Fruit fly (Drosophila melanogaster) whole organism, embryonic: Measurements from ENCODE around the gene CG14930.

Source experiments
- Abd-B ChIP-seq: fragments of 200-800 bp; sonication (Bioruptor generic); optimal IDR thresholded peaks from 2 replicates; lab custom pipeline; 2018; ENCODE audit warnings: missing biosample characterization, mild to moderate bottlenecking, missing genetic modification characterization, moderate library complexity
- Adf1 ChIP-seq: fragments of 200-800 bp; sonication (Bioruptor generic); IDR thresholded peaks from 2 replicates; pipeline ENCODE4 v1.3.6; 2022; ENCODE audit warnings: missing biosample characterization, missing genetic modification characterization
- Bteb2 ChIP-seq: fragments of 200-800 bp; sonication (Bioruptor generic); optimal IDR thresholded peaks from 2 replicates; lab custom pipeline; 2016; ENCODE audit warnings: missing biosample characterization, missing genetic modification characterization
- CG11085 ChIP-seq: fragments of 200-800 bp; sonication (Bioruptor generic); IDR thresholded peaks from 2 replicates; pipeline ENCODE4 v1.3.6; 2022; ENCODE audit warnings: missing biosample characterization, missing genetic modification characterization
- CG11247 ChIP-seq: fragments of 200-800 bp; sonication (Bioruptor generic); IDR thresholded peaks from 2 replicates; pipeline ENCODE4 v1.3.6; 2022; ENCODE audit warnings: missing biosample characterization, missing genetic modification characterization
- CG13624 ChIP-seq: fragments of 200-800 bp; sonication (Bioruptor generic); optimal IDR thresholded peaks from 2 replicates; lab custom pipeline; 2016; ENCODE audit warnings: missing biosample characterization, missing genetic modification characterization
- CG15514 ChIP-seq: fragments of 200-800 bp; sonication (Bioruptor generic); optimal IDR thresholded peaks from 3 replicates; lab custom pipeline; 2017; ENCODE audit warnings: missing biosample characterization, missing genetic modification characterization, mild to moderate bottlenecking, moderate library complexity, missing genetic modification reagents
- CG2199 ChIP-seq: fragments of 200-800 bp; sonication (Bioruptor generic); IDR thresholded peaks from 3 replicates; pipeline ENCODE4 v1.3.6; 2022; ENCODE audit warnings: missing biosample characterization, missing genetic modification characterization
- CG2889 ChIP-seq: fragments of 200-800 bp; sonication (Bioruptor generic); IDR thresholded peaks from 3 replicates; pipeline ENCODE4 v1.3.6; 2022; ENCODE audit warnings: missing biosample characterization, missing genetic modification characterization
- CG31365 ChIP-seq: fragments of 200-800 bp; sonication (Bioruptor generic); optimal IDR thresholded peaks from 2 replicates; lab custom pipeline; 2018; ENCODE audit warnings: missing biosample characterization, mild to moderate bottlenecking, missing genetic modification characterization
- CG3281 ChIP-seq: fragments of 200-800 bp; sonication (Bioruptor generic); optimal IDR thresholded peaks from 3 replicates; lab custom pipeline; 2017; ENCODE audit warnings: missing biosample characterization, mild to moderate bottlenecking, missing genetic modification characterization
- CG3726 ChIP-seq: fragments of 200-800 bp; sonication (Bioruptor generic); IDR thresholded peaks from 3 replicates; pipeline ENCODE4, ENCODE4 v1.3.6; 2022; ENCODE audit warnings: missing biosample characterization, missing genetic modification characterization
- CG3847 ChIP-seq: fragments of 200-800 bp; sonication (Bioruptor generic); IDR thresholded peaks from 2 replicates; pipeline ENCODE4 v1.3.6; 2022; ENCODE audit warnings: missing biosample characterization, missing genetic modification characterization
- CG4282 ChIP-seq: fragments of 200-800 bp; sonication (Bioruptor generic); optimal IDR thresholded peaks from 2 replicates; lab custom pipeline; 2016; ENCODE audit warnings: missing biosample characterization, missing genetic modification characterization
- CG6654 ChIP-seq: fragments of 200-800 bp; sonication (Bioruptor generic); optimal IDR thresholded peaks from 2 replicates; lab custom pipeline; 2017; ENCODE audit warnings: missing biosample characterization, mild to moderate bottlenecking, missing genetic modification characterization
- CG6683 ChIP-seq: fragments of 200-800 bp; sonication (Bioruptor generic); optimal IDR thresholded peaks from 2 replicates; lab custom pipeline; 2017; ENCODE audit warnings: missing biosample characterization, mild to moderate bottlenecking, missing genetic modification characterization, missing genetic modification reagents
- CG7786 ChIP-seq: fragments of 200-800 bp; sonication (Bioruptor generic); optimal IDR thresholded peaks from 2 replicates; lab custom pipeline; 2016; ENCODE audit warnings: missing biosample characterization, missing genetic modification characterization
- CG7928 ChIP-seq: fragments of 200-800 bp; sonication (Bioruptor generic); optimal IDR thresholded peaks from 2 replicates; lab custom pipeline; 2017; ENCODE audit warnings: missing biosample characterization, mild to moderate bottlenecking, missing genetic modification characterization
- CG7963 ChIP-seq: fragments of 200-800 bp; sonication (Bioruptor generic); IDR thresholded peaks from 3 replicates; pipeline ENCODE4 v1.3.6; 2022; ENCODE audit warnings: missing biosample characterization, missing genetic modification characterization; ENCODE audit not compliant: partially characterized antibody
- D ChIP-seq, 2 experiments: fragments of 200-800 bp in 1 of 2; fragments of >200 bp in 1 of 2; sonication (Bioruptor generic) in 1 of 2; optimal IDR thresholded peaks; 2 replicates in 1 of 2; 3 replicates in 1 of 2; lab custom pipeline; 2017; ENCODE audit warnings: mild to moderate bottlenecking in 1 of 2, missing biosample characterization in 1 of 2, missing genetic modification characterization in 1 of 2, missing genetic modification reagents in 1 of 2
- Drgx ChIP-seq: fragments of 200-800 bp; sonication (Bioruptor generic); IDR thresholded peaks from 2 replicates; pipeline ENCODE4 v1.3.6; 2022; ENCODE audit warnings: missing biosample characterization, missing genetic modification characterization
- Ets65A ChIP-seq: fragments of 200-800 bp; sonication (Bioruptor generic); peaks from one replicate; lab custom pipeline; 2016; ENCODE audit warnings: missing biosample characterization, missing genetic modification characterization
- HLHmδ ChIP-seq: fragments of 200-800 bp; sonication (Bioruptor generic); optimal IDR thresholded peaks from 2 replicates; lab custom pipeline; 2018; ENCODE audit warnings: missing biosample characterization, mild to moderate bottlenecking, missing genetic modification characterization, moderate library complexity
- Hmx ChIP-seq: fragments of 200-800 bp; sonication (Bioruptor generic); optimal IDR thresholded peaks from 2 replicates; lab custom pipeline; 2016; ENCODE audit warnings: missing biosample characterization, missing genetic modification characterization
- Lhr ChIP-seq: fragments of 200-800 bp; sonication (Bioruptor generic); optimal IDR thresholded peaks from 3 replicates; lab custom pipeline; 2017; ENCODE audit warnings: mild to moderate bottlenecking, missing biosample characterization, missing genetic modification reagents, missing genetic modification characterization
- Max ChIP-seq: fragments of 200-800 bp; sonication (Bioruptor generic); optimal IDR thresholded peaks from 2 replicates; lab custom pipeline; 2016; ENCODE audit warnings: missing biosample characterization, mild to moderate bottlenecking, missing genetic modification characterization
- Meics ChIP-seq: fragments of 200-800 bp; sonication (Bioruptor generic); optimal IDR thresholded peaks from 2 replicates; lab custom pipeline; 2017; ENCODE audit warnings: missing biosample characterization, mild to moderate bottlenecking, missing genetic modification characterization
- Nf-YC ChIP-seq: fragments of 200-800 bp; optimal IDR thresholded peaks from 3 replicates; lab custom pipeline; 2019; ENCODE audit warnings: missing biosample characterization, mild to moderate bottlenecking, missing genetic modification characterization, moderate library complexity
- Opbp ChIP-seq: fragments of 200-800 bp; sonication (Bioruptor generic); IDR thresholded peaks from 3 replicates; pipeline ENCODE4 v1.3.6; 2022; ENCODE audit warnings: missing biosample characterization, missing genetic modification characterization; ENCODE audit not compliant: partially characterized antibody
- Sox102F ChIP-seq: fragments of 200-800 bp; sonication (Bioruptor generic); optimal IDR thresholded peaks from 2 replicates; lab custom pipeline; 2018; ENCODE audit warnings: missing biosample characterization, mild to moderate bottlenecking, missing genetic modification characterization, moderate library complexity
- Tbp ChIP-seq: fragments of >200 bp; optimal IDR thresholded peaks from 2 replicates; lab custom pipeline; 2018; ENCODE audit warnings: missing biosample characterization, missing genetic modification characterization
- ab ChIP-seq: fragments of 200-800 bp; sonication (Bioruptor generic); optimal IDR thresholded peaks from 2 replicates; lab custom pipeline; 2016; ENCODE audit warnings: missing biosample characterization, missing genetic modification characterization
- amos ChIP-seq: fragments of 200-800 bp; sonication (Bioruptor generic); IDR thresholded peaks from 2 replicates; pipeline ENCODE4 v1.3.6; 2022; ENCODE audit warnings: missing biosample characterization, missing genetic modification characterization; ENCODE audit not compliant: partially characterized antibody
- ara ChIP-seq: fragments of 200-800 bp; sonication (Bioruptor generic); IDR thresholded peaks from 2 replicates; pipeline ENCODE4 v1.3.6; 2022; ENCODE audit warnings: missing biosample characterization, missing genetic modification characterization
- chm ChIP-seq: fragments of 200-800 bp; sonication (Bioruptor generic); IDR thresholded peaks from 2 replicates; pipeline ENCODE4 v1.3.6; 2022; ENCODE audit warnings: missing biosample characterization, missing genetic modification characterization
- dmrt99B ChIP-seq: fragments of 200-800 bp; sonication (Bioruptor generic); optimal IDR thresholded peaks from 2 replicates; lab custom pipeline; 2018; ENCODE audit warnings: missing biosample characterization, mild to moderate bottlenecking, missing genetic modification characterization, moderate library complexity
- dpn ChIP-seq, 2 experiments: fragments of 200-800 bp; sonication (Bioruptor generic); optimal IDR thresholded peaks; 3 replicates each; lab custom pipeline; 2016; ENCODE audit warnings: missing biosample characterization in 2 of 2, missing genetic modification characterization in 2 of 2
- eve ChIP-seq, 2 experiments: fragments of >200 bp; optimal IDR thresholded peaks; 2 replicates each; lab custom pipeline; 2017; ENCODE audit warnings: missing biosample characterization in 2 of 2, missing genetic modification characterization in 2 of 2
- fd64A ChIP-seq: fragments of 200-800 bp; sonication (Bioruptor generic); optimal IDR thresholded peaks from 3 replicates; lab custom pipeline; 2018; ENCODE audit warnings: missing biosample characterization, mild to moderate bottlenecking, missing genetic modification characterization
- h ChIP-seq: fragments of >200 bp; optimal IDR thresholded peaks from 2 replicates; lab custom pipeline; 2017
- her ChIP-seq: fragments of 200-800 bp; sonication (Bioruptor generic); optimal IDR thresholded peaks from 2 replicates; lab custom pipeline; 2016; ENCODE audit warnings: missing biosample characterization, missing genetic modification characterization
- inv ChIP-seq: fragments of 200-800 bp; sonication (Bioruptor generic); IDR thresholded peaks from 2 replicates; pipeline ENCODE4 v1.3.6; 2022; ENCODE audit warnings: missing biosample characterization, missing genetic modification characterization; ENCODE audit not compliant: partially characterized antibody
- nmo ChIP-seq: fragments of 200-800 bp; sonication (Bioruptor generic); optimal IDR thresholded peaks from 2 replicates; lab custom pipeline; 2018; ENCODE audit warnings: missing biosample characterization, mild to moderate bottlenecking, missing genetic modification characterization, moderate library complexity
- oc ChIP-seq: fragments of 200-800 bp; sonication (Bioruptor generic); optimal IDR thresholded peaks from 2 replicates; lab custom pipeline; 2018; ENCODE audit warnings: missing biosample characterization, mild to moderate bottlenecking, missing genetic modification characterization, moderate library complexity
- odd ChIP-seq: fragments of 200-800 bp; sonication (Bioruptor generic); optimal IDR thresholded peaks from 2 replicates; lab custom pipeline; 2017; ENCODE audit warnings: missing biosample characterization, mild to moderate bottlenecking, missing genetic modification characterization
- p53 ChIP-seq: fragments of 200-800 bp; sonication (Bioruptor generic); optimal IDR thresholded peaks from 2 replicates; lab custom pipeline; 2016; ENCODE audit warnings: missing biosample characterization, missing genetic modification characterization
- pzg ChIP-seq: fragments of 200-800 bp; sonication (Bioruptor generic); optimal IDR thresholded peaks from 3 replicates; lab custom pipeline; 2018; ENCODE audit warnings: missing biosample characterization, mild to moderate bottlenecking, missing genetic modification characterization, moderate library complexity
- sr ChIP-seq: fragments of 200-800 bp; sonication (Bioruptor generic); IDR thresholded peaks from 3 replicates; pipeline ENCODE4 v1.3.6; 2022; ENCODE audit warnings: missing biosample characterization, missing genetic modification characterization
- ssp ChIP-seq: fragments of 200-800 bp; sonication (Bioruptor generic); IDR thresholded peaks from 2 replicates; pipeline ENCODE4 v1.3.6; 2022; ENCODE audit warnings: missing biosample characterization, missing genetic modification characterization
- trem ChIP-seq: fragments of 200-800 bp; optimal IDR thresholded peaks from 3 replicates; lab custom pipeline; 2019; ENCODE audit warnings: missing biosample characterization, mild to moderate bottlenecking, missing genetic modification characterization, moderate library complexity
- yki ChIP-seq: fragments of >200 bp; optimal IDR thresholded peaks from 3 replicates; lab custom pipeline; 2018
- zfh1 ChIP-seq: fragments of 200-800 bp; sonication (Bioruptor generic); IDR thresholded peaks from 3 replicates; pipeline ENCODE4 v1.3.6; 2022; ENCODE audit warnings: missing biosample characterization, missing genetic modification characterization

Gene CG14930

dm6 chr2L:11498839-11499238 is 22.2 kb downstream of the CG14930 start, which contains the start of gene Cog8 (continued):
- TF ChIP-seq odd (GFP tag; lab: Kevin White, UChicago) (no peak), Bteb2 (peak; percentile 6), CG3847 (GFP tag; lab: Robert Waterston, UW) (peak; percentile 76), CG11085 (no peak), h (lab: Kevin White, UChicago) (no peak), Hmx (GFP tag; lab: Kevin White, UChicago) (no peak), sr (GFP tag; lab: Robert Waterston, UW) (no peak), CG15514 (GFP tag; lab: Kevin White, UChicago) (peak; percentile 48), Opbp (no peak), Adf1 (GFP tag; lab: Robert Waterston, UW) (no peak), CG13624 (GFP tag; lab: Kevin White, UChicago) (peak; percentile 2), nmo (GFP tag; lab: Kevin White, UChicago) (peak; percentile 61), CG6654 (GFP tag; lab: Kevin White, UChicago) (no peak), CG3281 (GFP tag; lab: Kevin White, UChicago) (no peak), CG11247 (GFP tag; lab: Robert Waterston, UW) (no peak), Sox102F (GFP tag; lab: Kevin White, UChicago) (peak; percentile 47), yki (lab: Kevin White, UChicago) (no peak), her (GFP tag; lab: Kevin White, UChicago) (peak; percentile 43), Abd-B (peak; percentile 79), CG7786 (peak; percentile 46), eve (GFP tag; optimal IDR thresholded peaks at IDR 0.05; lab: Kevin White, UChicago) (no peak), Drgx (GFP tag; lab: Robert Waterston, UW) (no peak), inv (GFP tag; lab: Robert Waterston, UW) (no peak), Lhr (GFP tag; lab: Kevin White, UChicago) (peak; percentile 68), CG2199 (GFP tag; lab: Robert Waterston, UW) (no peak), CG31365 (no peak), D (optimal IDR thresholded peaks at IDR 0.05; lab: Kevin White, UChicago) (no peak), D (GFP tag; optimal IDR thresholded peaks at IDR 0.05; lab: Kevin White, UChicago) (no peak), ara (GFP tag; lab: Robert Waterston, UW) (no peak), pzg (GFP tag; lab: Kevin White, UChicago) (peak; percentile 50), fd64A (no peak), CG2889 (no peak), Ets65A (GFP tag; lab: Kevin White, UChicago) (peak; percentile 93), oc (tag; lab: Kevin White, UChicago) (no peak), Max (GFP tag; lab: Kevin White, UChicago) (peak; percentile 10), CG7963 (no peak), dmrt99B (no peak), Nf-YC (tag; lab: Kevin White, UChicago) (peak; percentile 30), dpn (GFP tag; optimal IDR thresholded peaks at IDR 0.05; lab: Kevin White, UChicago) (peak; percentile 47 to 54), Tbp (GFP tag; lab: Kevin White, UChicago) (no peak), trem (tag; lab: Kevin White, UChicago) (peak; percentile 69), chm (no peak), zfh1 (GFP tag; lab: Robert Waterston, UW) (no peak), HLHmδ (GFP tag; lab: Kevin White, UChicago) (no peak), amos (no peak; the same call in 1 of the 2 replicates), ssp (no peak), Meics (GFP tag; lab: Kevin White, UChicago) (peak; percentile 0), p53 (GFP tag; lab: Kevin White, UChicago) (peak; percentile 23), CG7928 (no peak), CG4282 (GFP tag; lab: Kevin White, UChicago) (no peak), ab (GFP tag; lab: Kevin White, UChicago) (peak; percentile 5), CG6683 (GFP tag; lab: Kevin White, UChicago) (no peak), CG3726 (no peak)
